Fruit fly (Drosophila melanogaster) whole organism, embryonic: ENCODE data around the gene CG15196.

ENCODE experiments used
- CG10209 ChIP-seq: fragments of 200-800 bp; sonication (Bioruptor generic); optimal IDR thresholded peaks from 3 replicates; lab custom pipeline; 2017; ENCODE audit warnings: missing biosample characterization, mild to moderate bottlenecking, missing genetic modification characterization, missing genetic modification reagents
- CG12299 ChIP-seq: fragments of 200-800 bp; sonication (Bioruptor generic); optimal IDR thresholded peaks from 2 replicates; lab custom pipeline; 2018; ENCODE audit warnings: missing biosample characterization, mild to moderate bottlenecking, missing genetic modification characterization
- CG12659 ChIP-seq: fragments of 200-800 bp; sonication (Bioruptor generic); optimal IDR thresholded peaks from 3 replicates; lab custom pipeline; 2017; ENCODE audit warnings: mild to moderate bottlenecking, missing biosample characterization, missing genetic modification reagents, missing genetic modification characterization
- CG13296 ChIP-seq: fragments of 200-800 bp; sonication (Bioruptor generic); optimal IDR thresholded peaks from 3 replicates; lab custom pipeline; 2018; ENCODE audit warnings: missing biosample characterization, mild to moderate bottlenecking, missing genetic modification characterization
- CG14965 ChIP-seq: fragments of 200-800 bp; sonication (Bioruptor generic); optimal IDR thresholded peaks from 2 replicates; lab custom pipeline; 2016; ENCODE audit warnings: missing biosample characterization, missing genetic modification characterization, borderline replicate concordance
- CG15269 ChIP-seq: fragments of 200-800 bp; sonication (Bioruptor generic); optimal IDR thresholded peaks from 2 replicates; lab custom pipeline; 2018; ENCODE audit warnings: missing biosample characterization, mild to moderate bottlenecking, missing genetic modification characterization, moderate library complexity
- CG16863 ChIP-seq: fragments of 200-800 bp; sonication (Bioruptor generic); optimal IDR thresholded peaks from 3 replicates; lab custom pipeline; 2016; ENCODE audit warnings: missing biosample characterization, missing genetic modification characterization
- CG17328 ChIP-seq: fragments of 200-800 bp; sonication (Bioruptor generic); IDR thresholded peaks from 2 replicates; pipeline ENCODE4 v1.3.6; 2022; ENCODE audit warnings: missing biosample characterization, missing genetic modification characterization
- CG17612 ChIP-seq: fragments of 200-800 bp; sonication (Bioruptor generic); IDR thresholded peaks from 2 replicates; pipeline ENCODE4 v1.3.6; 2022; ENCODE audit warnings: missing biosample characterization, missing genetic modification characterization
- CG17802 ChIP-seq: fragments of 200-800 bp; sonication (Bioruptor generic); optimal IDR thresholded peaks from 2 replicates; lab custom pipeline; 2018; ENCODE audit warnings: missing biosample characterization, mild to moderate bottlenecking, missing genetic modification characterization, moderate library complexity
- CG17829 ChIP-seq: fragments of 200-800 bp; optimal IDR thresholded peaks from 2 replicates; lab custom pipeline; 2019; ENCODE audit warnings: missing biosample characterization, mild to moderate bottlenecking, missing genetic modification characterization, moderate library complexity
- CG2116 ChIP-seq: fragments of 200-800 bp; sonication (Bioruptor generic); optimal IDR thresholded peaks from 3 replicates; lab custom pipeline; 2018; ENCODE audit warnings: missing biosample characterization, mild to moderate bottlenecking, missing genetic modification characterization
- CG2889 ChIP-seq: fragments of 200-800 bp; sonication (Bioruptor generic); IDR thresholded peaks from 3 replicates; pipeline ENCODE4 v1.3.6; 2022; ENCODE audit warnings: missing biosample characterization, missing genetic modification characterization
- CG31224 ChIP-seq: fragments of 200-800 bp; sonication (Bioruptor generic); IDR thresholded peaks from 2 replicates; pipeline ENCODE4 v1.3.6; 2022; ENCODE audit warnings: missing biosample characterization, missing genetic modification characterization
- CG31441 ChIP-seq: fragments of 200-800 bp; sonication (Bioruptor generic); IDR thresholded peaks from 2 replicates; pipeline ENCODE4 v1.3.6; 2022; ENCODE audit warnings: missing biosample characterization, missing genetic modification characterization
- CG33557 ChIP-seq: fragments of 200-800 bp; sonication (Bioruptor generic); optimal IDR thresholded peaks from 2 replicates; lab custom pipeline; 2019; ENCODE audit warnings: missing biosample characterization, mild to moderate bottlenecking, missing genetic modification characterization, moderate library complexity
- CG3995 ChIP-seq: fragments of 200-800 bp; sonication (Bioruptor generic); optimal IDR thresholded peaks from 3 replicates; lab custom pipeline; 2016; ENCODE audit warnings: missing biosample characterization, missing genetic modification characterization
- CG4424 ChIP-seq: fragments of 200-800 bp; sonication (Bioruptor generic); optimal IDR thresholded peaks from 3 replicates; lab custom pipeline; 2016; ENCODE audit warnings: missing biosample characterization, missing genetic modification characterization
- CG4707 ChIP-seq: fragments of 200-800 bp; sonication (Bioruptor generic); optimal IDR thresholded peaks from 2 replicates; lab custom pipeline; 2018; ENCODE audit warnings: missing biosample characterization, mild to moderate bottlenecking, missing genetic modification characterization, moderate library complexity
- CG5245 ChIP-seq: fragments of 200-800 bp; sonication (Bioruptor generic); optimal IDR thresholded peaks from 3 replicates; lab custom pipeline; 2016; ENCODE audit warnings: missing biosample characterization, missing genetic modification characterization
- CG6765 ChIP-seq: fragments of 200-800 bp; sonication (Bioruptor generic); optimal IDR thresholded peaks from 3 replicates; lab custom pipeline; 2017; ENCODE audit warnings: missing biosample characterization, mild to moderate bottlenecking, missing genetic modification characterization
- CG8290 ChIP-seq, 3 experiments: fragments of 200-800 bp; sonication (Bioruptor generic); optimal IDR thresholded peaks; 2 replicates each; lab custom pipeline; 2016 to 2019; ENCODE audit warnings: missing biosample characterization in 3 of 3, missing genetic modification characterization in 3 of 3, mild to moderate bottlenecking in 2 of 3, moderate library complexity in 1 of 3
- CG9609 ChIP-seq: fragments of 200-800 bp; sonication (Bioruptor generic); optimal IDR thresholded peaks from 3 replicates; lab custom pipeline; 2016; ENCODE audit warnings: missing biosample characterization, missing genetic modification characterization
- CG9932 ChIP-seq: fragments of 200-800 bp; sonication (Bioruptor generic); IDR thresholded peaks from 2 replicates; pipeline ENCODE4 v1.3.6; 2022; ENCODE audit warnings: missing biosample characterization, missing genetic modification characterization
- CkIIα-i1 ChIP-seq: fragments of 200-800 bp; sonication (Bioruptor generic); IDR thresholded peaks from 2 replicates; pipeline ENCODE4 v1.3.6; 2022; ENCODE audit warnings: missing biosample characterization, missing genetic modification characterization
- Deaf1 ChIP-seq: fragments of 200-800 bp; optimal IDR thresholded peaks from 3 replicates; lab custom pipeline; 2019; ENCODE audit warnings: missing biosample characterization, mild to moderate bottlenecking, missing genetic modification characterization, moderate library complexity
- Dip2 ChIP-seq: fragments of 200-800 bp; sonication (Bioruptor generic); IDR thresholded peaks from 2 replicates; pipeline ENCODE4 v1.3.6; 2022; ENCODE audit warnings: missing biosample characterization, missing genetic modification characterization
- HHEX ChIP-seq: fragments of 200-800 bp; sonication (Bioruptor generic); optimal IDR thresholded peaks from 3 replicates; lab custom pipeline; 2017; ENCODE audit warnings: missing biosample characterization, mild to moderate bottlenecking, missing genetic modification characterization, missing genetic modification reagents
- Hr3 ChIP-seq: fragments of 200-800 bp; sonication (Bioruptor generic); optimal IDR thresholded peaks from 3 replicates; lab custom pipeline; 2016; ENCODE audit warnings: missing biosample characterization, missing genetic modification characterization
- Opbp ChIP-seq: fragments of 200-800 bp; sonication (Bioruptor generic); IDR thresholded peaks from 3 replicates; pipeline ENCODE4 v1.3.6; 2022; ENCODE audit warnings: missing biosample characterization, missing genetic modification characterization; ENCODE audit not compliant: partially characterized antibody
- Pdp1 ChIP-seq, 2 experiments: fragments of 200-800 bp; sonication (Bioruptor generic); optimal IDR thresholded peaks; 3 replicates each; lab custom pipeline; 2016; ENCODE audit warnings: missing biosample characterization in 2 of 2, missing genetic modification characterization in 2 of 2, mild to moderate bottlenecking in 1 of 2, moderate library complexity in 1 of 2
- Sin3A ChIP-seq: fragments of >200 bp; optimal IDR thresholded peaks from 2 replicates; lab custom pipeline; 2018
- Xbp1 ChIP-seq: fragments of 200-800 bp; sonication (Bioruptor generic); optimal IDR thresholded peaks from 3 replicates; lab custom pipeline; 2016; ENCODE audit warnings: missing biosample characterization, mild to moderate bottlenecking, missing genetic modification characterization
- YL-1 ChIP-seq: fragments of 200-800 bp; sonication (Bioruptor generic); optimal IDR thresholded peaks from 3 replicates; lab custom pipeline; 2017; ENCODE audit warnings: missing biosample characterization, mild to moderate bottlenecking, missing genetic modification characterization
- cwo ChIP-seq: fragments of 200-800 bp; sonication (Bioruptor generic); optimal IDR thresholded peaks from 3 replicates; lab custom pipeline; 2017; ENCODE audit warnings: missing biosample characterization, missing genetic modification characterization, mild to moderate bottlenecking, moderate library complexity, missing genetic modification reagents
- dmrt99B ChIP-seq: fragments of 200-800 bp; sonication (Bioruptor generic); optimal IDR thresholded peaks from 2 replicates; lab custom pipeline; 2018; ENCODE audit warnings: missing biosample characterization, mild to moderate bottlenecking, missing genetic modification characterization, moderate library complexity
- dpn ChIP-seq, 2 experiments: fragments of 200-800 bp; sonication (Bioruptor generic); optimal IDR thresholded peaks; 3 replicates each; lab custom pipeline; 2016; ENCODE audit warnings: missing biosample characterization in 2 of 2, missing genetic modification characterization in 2 of 2
- fd96Cb ChIP-seq: fragments of 200-800 bp; sonication (Bioruptor generic); optimal IDR thresholded peaks from 2 replicates; lab custom pipeline; 2018; ENCODE audit warnings: missing biosample characterization, mild to moderate bottlenecking, missing genetic modification characterization, moderate library complexity
- gcm2 ChIP-seq: fragments of 200-800 bp; sonication (Bioruptor generic); optimal IDR thresholded peaks from 2 replicates; lab custom pipeline; 2016; ENCODE audit warnings: missing biosample characterization, missing genetic modification characterization
- gro ChIP-seq: fragments of 200-800 bp; sonication (Bioruptor generic); optimal IDR thresholded peaks from 2 replicates; lab custom pipeline; 2016; ENCODE audit warnings: missing biosample characterization, missing genetic modification characterization
- kay ChIP-seq: fragments of 200-800 bp; sonication (Bioruptor generic); optimal IDR thresholded peaks from 2 replicates; lab custom pipeline; 2016; ENCODE audit warnings: missing biosample characterization, missing genetic modification characterization
- klu ChIP-seq: fragments of 200-800 bp; sonication (Bioruptor generic); IDR thresholded peaks from 2 replicates; pipeline ENCODE4 v1.3.6; 2022; ENCODE audit warnings: missing biosample characterization, missing genetic modification characterization
- luna ChIP-seq: fragments of 200-800 bp; sonication (Bioruptor generic); optimal IDR thresholded peaks from 2 replicates; lab custom pipeline; 2016; ENCODE audit warnings: missing biosample characterization, missing genetic modification characterization
- nau ChIP-seq: fragments of 200-800 bp; sonication (Bioruptor generic); optimal IDR thresholded peaks from 3 replicates; lab custom pipeline; 2017; ENCODE audit warnings: missing biosample characterization, mild to moderate bottlenecking, missing genetic modification characterization, missing genetic modification reagents
- ranshi ChIP-seq: fragments of 200-800 bp; sonication (Bioruptor generic); IDR thresholded peaks from 2 replicates; pipeline ENCODE4 v1.3.6; 2022; ENCODE audit warnings: missing biosample characterization, missing genetic modification characterization
- so ChIP-seq: fragments of 200-800 bp; sonication (Bioruptor generic); IDR thresholded peaks from 3 replicates; pipeline ENCODE4 v1.3.6; 2022; ENCODE audit warnings: missing biosample characterization, missing genetic modification characterization
- sug ChIP-seq: fragments of 200-800 bp; optimal IDR thresholded peaks from 2 replicates; lab custom pipeline; 2019; ENCODE audit warnings: missing biosample characterization, mild to moderate bottlenecking, missing genetic modification characterization, moderate library complexity
- toy ChIP-seq: fragments of 200-800 bp; sonication (Bioruptor generic); IDR thresholded peaks from 2 replicates; pipeline ENCODE4 v1.3.6; 2022; ENCODE audit warnings: missing biosample characterization, missing genetic modification characterization
- trem ChIP-seq: fragments of 200-800 bp; optimal IDR thresholded peaks from 3 replicates; lab custom pipeline; 2019; ENCODE audit warnings: missing biosample characterization, mild to moderate bottlenecking, missing genetic modification characterization, moderate library complexity

The CG15196 gene

dm6 chrX:11454189-11454882, 44.6 kb downstream of the CG15196 start, which contains the start of the genes Evi5 and HP5 (continued):
- TF ChIP-seq CG12659 (GFP tag; lab: Kevin White, UChicago) (peak; percentile 73), CG4424 (GFP tag; lab: Kevin White, UChicago) (peak; percentile 38), CG2116 (GFP tag; lab: Kevin White, UChicago) (peak; percentile 58), CG17328 (peak; percentile 41; the same call in 1 of the 2 replicates), CG3995 (GFP tag; lab: Kevin White, UChicago) (peak; percentile 21), Opbp (GFP tag; lab: Robert Waterston, UW) (peak; percentile 17; the same call in 1 of the 3 replicates), CG13296 (no peak), gcm2 (GFP tag; lab: Kevin White, UChicago) (no peak), Sin3A (lab: Kevin White, UChicago) (peak; percentile 80), CG4707 (GFP tag; lab: Kevin White, UChicago) (peak; percentile 61), cwo (GFP tag; lab: Kevin White, UChicago) (no peak), fd96Cb (tag; lab: Kevin White, UChicago) (no peak), CG2889 (GFP tag; lab: Robert Waterston, UW) (no peak), CG17612 (GFP tag; lab: Robert Waterston, UW) (no peak), CG17829 (tag; lab: Kevin White, UChicago) (peak; percentile 57), kay (GFP tag; lab: Kevin White, UChicago) (peak; percentile 11), CkIIα-i1 (GFP tag; lab: Robert Waterston, UW) (no peak), CG14965 (no peak), Xbp1 (GFP tag; lab: Kevin White, UChicago) (peak; percentile 53), CG9932 (peak; percentile 83), CG10209 (no peak), CG15269 (tag; lab: Kevin White, UChicago) (peak; percentile 28), CG17802 (tag; lab: Kevin White, UChicago) (no peak), YL-1 (GFP tag; lab: Kevin White, UChicago) (no peak), CG16863 (GFP tag; lab: Kevin White, UChicago) (no peak), luna (GFP tag; lab: Kevin White, UChicago) (peak; percentile 6), trem (tag; lab: Kevin White, UChicago) (peak; percentile 20), toy (no peak; the same call in 1 of the 2 replicates), HHEX (GFP tag; lab: Kevin White, UChicago) (no peak), Pdp1 (GFP tag; optimal IDR thresholded peaks at IDR 0.05; lab: Kevin White, UChicago) (peak; percentile 60 to 82), Deaf1 (peak; percentile 63), CG12299 (tag; lab: Kevin White, UChicago) (peak; percentile 24), gro (GFP tag; lab: Kevin White, UChicago) (peak; percentile 67), sug (tag; lab: Kevin White, UChicago) (peak; percentile 58), CG8290 (GFP tag; optimal IDR thresholded peaks at IDR 0.05; lab: Kevin White, UChicago) (peak; percentile 23), CG8290 (tag; optimal IDR thresholded peaks at IDR 0.05; lab: Kevin White, UChicago) (peak in 1 of 2 experiments; percentile 51), CG31224 (GFP tag; lab: Robert Waterston, UW) (0 out of 2 replicates have a peak, but pooled peaks have one; percentile 49), CG5245 (GFP tag; lab: Kevin White, UChicago) (peak; percentile 29), so (GFP tag; lab: Robert Waterston, UW) (no peak; the same call in 2 of the 3 replicates), CG6765 (GFP tag; lab: Kevin White, UChicago) (no peak), ranshi (peak; percentile 73; the same call in 1 of the 2 replicates), dmrt99B (tag; lab: Kevin White, UChicago) (peak; percentile 38), nau (no peak), CG9609 (GFP tag; lab: Kevin White, UChicago) (peak; percentile 32), klu (GFP tag; lab: Robert Waterston, UW) (peak; percentile 65; the same call in 1 of the 2 replicates), Hr3 (peak; percentile 26), CG31441 (GFP tag; lab: Robert Waterston, UW) (no peak), CG33557 (GFP tag; lab: Kevin White, UChicago) (no peak), dpn (GFP tag; optimal IDR thresholded peaks at IDR 0.05; lab: Kevin White, UChicago) (peak; percentile 46 to 75), Dip2 (GFP tag; lab: Robert Waterston, UW) (no peak)
